Fruit fly (Drosophila melanogaster): ENCODE results near the gene CG11977.

The CG11977 gene

dm6 chr3R:8984602-8985074 is 12.9 kb upstream of the CG11977 start, which contains the start of gene CG11970 (continued):
- TF ChIP-seq Sry-δ (GFP tag; optimal IDR thresholded peaks at IDR 0.05) (peak; percentile 92), Ets97D (GFP tag; optimal IDR thresholded peaks at IDR 0.05) (peak; percentile 28), CG17361 (GFP tag; IDR thresholded peaks at IDR 0.05) (peak; percentile 67; the same call in 2 of the 3 replicates), CG3065 (GFP tag; optimal IDR thresholded peaks at IDR 0.05) (no peak), H2.0 (GFP tag; IDR thresholded peaks at IDR 0.05) (0 out of 2 replicates have a peak, but pooled peaks have one; percentile 3), unc-4 (GFP tag; IDR thresholded peaks at IDR 0.05; ENCODE audit: partially characterized antibody) (peak; percentile 40; the same call in 1 of the 2 replicates), Aef1 (GFP tag; IDR thresholded peaks at IDR 0.05) (peak; percentile 48; the same call in 1 of the 3 replicates), vvl (GFP tag; IDR thresholded peaks at IDR 0.05) (peak; percentile 22; the same call in 1 of the 2 replicates), CG7786 (GFP tag; optimal IDR thresholded peaks at IDR 0.05) (peak; percentile 11), H15 (GFP tag; IDR thresholded peaks at IDR 0.05) (no peak), CG8478 (optimal IDR thresholded peaks at IDR 0.05) (no peak), Eip74EF (GFP tag; optimal IDR thresholded peaks at IDR 0.05) (no peak), lov (optimal IDR thresholded peaks at IDR 0.05) (no peak), lov (GFP tag; IDR thresholded peaks at IDR 0.05) (no peak), HLH54F (GFP tag; optimal IDR thresholded peaks at IDR 0.05) (peak; percentile 26), CG5245 (GFP tag; optimal IDR thresholded peaks at IDR 0.05) (no peak), CTCF (GFP tag; optimal IDR thresholded peaks at IDR 0.05) (peak; percentile 3), abd-A (tag; optimal IDR thresholded peaks at IDR 0.05) (no peak), MBD-R2 (GFP tag; IDR thresholded peaks at IDR 0.05) (peak; percentile 61), CG18011 (GFP tag; optimal IDR thresholded peaks at IDR 0.05) (peak; percentile 30), chm (GFP tag; IDR thresholded peaks at IDR 0.05) (no peak), run (tag; optimal IDR thresholded peaks at IDR 0.05) (no peak), insv (GFP tag; optimal IDR thresholded peaks at IDR 0.05) (no peak), E2f2 (GFP tag; IDR thresholded peaks at IDR 0.05) (peak; percentile 86), ase (GFP tag; IDR thresholded peaks at IDR 0.05) (no peak), Chrac-16 (GFP tag; optimal IDR thresholded peaks at IDR 0.05) (peak; percentile 36), CG8388 (GFP tag; optimal IDR thresholded peaks at IDR 0.05) (peak; percentile 8), pum (GFP tag; optimal IDR thresholded peaks at IDR 0.05) (peak; percentile 21), sug (tag; optimal IDR thresholded peaks at IDR 0.05) (peak; percentile 47), gfzf (GFP tag; optimal IDR thresholded peaks at IDR 0.05) (peak; percentile 42), Abd-B (GFP tag; optimal IDR thresholded peaks at IDR 0.05) (peak; percentile 12), D19B (GFP tag; optimal IDR thresholded peaks at IDR 0.05) (no peak), CG14710 (tag; optimal IDR thresholded peaks at IDR 0.05) (peak; percentile 55), CG10147 (GFP tag; optimal IDR thresholded peaks at IDR 0.05) (no peak), cwo (GFP tag; optimal IDR thresholded peaks at IDR 0.05) (no peak), Bgb (GFP tag; IDR thresholded peaks at IDR 0.05; ENCODE audit: partially characterized antibody) (no peak), Lhr (GFP tag; optimal IDR thresholded peaks at IDR 0.05) (peak; percentile 11), CG2120 (GFP tag; optimal IDR thresholded peaks at IDR 0.05) (peak; percentile 68), CG4730 (GFP tag; IDR thresholded peaks at IDR 0.05) (no peak), tin (GFP tag; optimal IDR thresholded peaks at IDR 0.05) (peak; percentile 23), CG9727 (GFP tag; optimal IDR thresholded peaks at IDR 0.05) (peak; percentile 49), zen (tag; optimal IDR thresholded peaks at IDR 0.05) (no peak), Hr78 (GFP tag; optimal IDR thresholded peaks at IDR 0.05) (no peak), Myb (GFP tag; optimal IDR thresholded peaks at IDR 0.05) (peak; percentile 64), CG17829 (tag; optimal IDR thresholded peaks at IDR 0.05) (peak; percentile 26), so (GFP tag; IDR thresholded peaks at IDR 0.05) (no peak), CG12155 (GFP tag; optimal IDR thresholded peaks at IDR 0.05) (peak; percentile 34), sob (GFP tag; IDR thresholded peaks at IDR 0.05) (no peak), tgo (GFP tag; IDR thresholded peaks at IDR 0.05) (peak; percentile 19; the same call in 1 of the 3 replicates), CG10366 (GFP tag; IDR thresholded peaks at IDR 0.05) (peak; percentile 26; the same call in 1 of the 2 replicates), Hr3 (GFP tag; optimal IDR thresholded peaks at IDR 0.05) (peak; percentile 32), stc (GFP tag; IDR thresholded peaks at IDR 0.05) (no peak)
